Worm (Caenorhabditis elegans): Measurements from ENCODE around the gene ttr-24.

Gene ttr-24

DNA sequence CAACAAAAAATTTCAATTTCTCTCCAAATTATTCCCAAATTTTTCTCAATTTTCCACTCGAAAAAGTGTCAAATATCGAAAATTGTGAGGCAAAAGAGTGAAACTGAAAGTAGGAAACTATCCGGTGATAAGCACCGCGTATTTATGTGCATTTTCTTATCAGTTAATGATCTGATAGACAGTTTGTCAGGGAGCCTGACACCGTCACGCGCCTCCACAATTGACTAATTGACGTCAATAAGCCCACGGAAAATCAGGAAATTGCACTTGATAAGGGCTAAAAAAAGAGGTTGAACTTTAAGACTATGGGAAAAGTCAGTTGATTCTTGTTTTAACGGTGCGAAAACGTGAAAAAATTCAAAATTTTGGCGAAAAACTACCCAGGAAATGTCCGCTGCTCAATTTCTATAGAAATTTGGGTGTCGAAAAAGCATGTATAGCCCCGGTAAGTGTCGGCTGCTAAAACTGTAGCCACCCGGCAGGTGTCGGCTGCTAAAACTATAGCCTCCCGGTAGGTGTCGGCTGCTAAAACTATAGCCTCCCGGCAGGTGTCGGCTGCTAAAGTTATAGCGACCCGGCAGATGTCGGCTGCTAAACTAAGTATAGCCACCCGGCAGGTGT lies 21.1 kb upstream of the ttr-24 start:
- TF ChIP-seq unc-62 (GFP tag; optimal IDR thresholded peaks at IDR 0.05) (no peak), aly-2 (tag; optimal IDR thresholded peaks at IDR 0.05) (no peak), pha-4 (tag; optimal IDR thresholded peaks at IDR 0.05) (peak; percentile 68), fkh-2 (tag; optimal IDR thresholded peaks at IDR 0.05) (no peak), nhr-76 (tag; optimal IDR thresholded peaks at IDR 0.05) (no peak), tbx-2 (tag; optimal IDR thresholded peaks at IDR 0.05) (no peak), pqm-1 (tag; optimal IDR thresholded peaks at IDR 0.05) (peak; percentile 96), unc-39 (tag; optimal IDR thresholded peaks at IDR 0.05) (no peak), ceh-28 (tag; optimal IDR thresholded peaks at IDR 0.05) (no peak), daf-12 (tag; optimal IDR thresholded peaks at IDR 0.05) (no peak), nfya-1 (tag; optimal IDR thresholded peaks at IDR 0.05; ENCODE audit: insufficient read depth) (no peak), ama-1 (optimal IDR thresholded peaks at IDR 0.05) (peak; percentile 9), nhr-43 (tag; optimal IDR thresholded peaks at IDR 0.05; ENCODE audit: poor library complexity, severe bottlenecking) (no peak), lin-39 (tag; optimal IDR thresholded peaks at IDR 0.05) (no peak), nhr-12 (tag; optimal IDR thresholded peaks at IDR 0.05) (no peak), fkh-10 (GFP tag; optimal IDR thresholded peaks at IDR 0.05) (no peak), nhr-77 (tag; optimal IDR thresholded peaks at IDR 0.05) (no peak), hmg-11 (tag; optimal IDR thresholded peaks at IDR 0.05) (no peak), nhr-28 (tag; optimal IDR thresholded peaks at IDR 0.05) (no peak), jun-1 (tag; optimal IDR thresholded peaks at IDR 0.05) (peak; percentile 26), lsy-12 (tag; optimal IDR thresholded peaks at IDR 0.05) (no peak), sea-2 (GFP tag; optimal IDR thresholded peaks at IDR 0.05) (no peak), eor-1 (tag; optimal IDR thresholded peaks at IDR 0.05) (no peak), egl-5 (tag; optimal IDR thresholded peaks at IDR 0.05) (no peak), ZK546.5 (tag; optimal IDR thresholded peaks at IDR 0.05) (no peak), snpc-4 (tag; optimal IDR thresholded peaks at IDR 0.05) (no peak), nhr-237 (tag; optimal IDR thresholded peaks at IDR 0.05) (no peak), mdl-1 (tag; optimal IDR thresholded peaks at IDR 0.05) (no peak), zag-1 (tag; optimal IDR thresholded peaks at IDR 0.05) (no peak), elt-2 (tag; optimal IDR thresholded peaks at IDR 0.05) (peak; percentile 99), nhr-67 (tag; optimal IDR thresholded peaks at IDR 0.05) (no peak), nhr-23 (tag; optimal IDR thresholded peaks at IDR 0.05) (no peak), nhr-11 (tag; optimal IDR thresholded peaks at IDR 0.05) (no peak), nhr-25 (tag; optimal IDR thresholded peaks at IDR 0.05) (no peak), elt-1 (tag; optimal IDR thresholded peaks at IDR 0.05) (no peak), ceh-9 (tag; optimal IDR thresholded peaks at IDR 0.05) (no peak), elt-3 (tag; optimal IDR thresholded peaks at IDR 0.05) (no peak)

DNA sequence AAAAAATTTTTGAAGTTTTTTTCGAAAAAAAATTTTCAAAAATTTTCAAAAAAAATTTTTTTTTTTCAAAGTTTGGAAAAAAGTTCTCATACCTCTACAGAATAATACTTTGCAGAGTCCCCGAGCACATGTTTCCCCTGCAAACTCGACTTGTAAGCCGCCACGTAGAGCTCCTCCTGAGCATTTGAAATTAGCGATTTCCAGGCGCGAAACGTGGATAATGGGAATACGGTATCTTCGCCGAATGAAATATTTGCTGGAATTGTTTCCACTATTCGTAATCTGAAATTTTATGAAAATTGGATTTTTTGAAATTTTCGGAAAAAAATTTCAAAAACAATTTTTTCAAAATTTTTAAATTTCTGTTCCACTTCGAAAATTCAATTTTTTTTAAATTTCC lies 19.7 kb upstream of the ttr-24 start:
- TF ChIP-seq fkh-10 (GFP tag; optimal IDR thresholded peaks at IDR 0.05) (no peak), ama-1 (optimal IDR thresholded peaks at IDR 0.05) (peak; percentile 29), elt-2 (tag; optimal IDR thresholded peaks at IDR 0.05) (peak; percentile 16), ceh-9 (tag; optimal IDR thresholded peaks at IDR 0.05) (no peak), lsy-12 (tag; optimal IDR thresholded peaks at IDR 0.05) (peak; percentile 50), daf-12 (tag; optimal IDR thresholded peaks at IDR 0.05) (no peak)

DNA sequence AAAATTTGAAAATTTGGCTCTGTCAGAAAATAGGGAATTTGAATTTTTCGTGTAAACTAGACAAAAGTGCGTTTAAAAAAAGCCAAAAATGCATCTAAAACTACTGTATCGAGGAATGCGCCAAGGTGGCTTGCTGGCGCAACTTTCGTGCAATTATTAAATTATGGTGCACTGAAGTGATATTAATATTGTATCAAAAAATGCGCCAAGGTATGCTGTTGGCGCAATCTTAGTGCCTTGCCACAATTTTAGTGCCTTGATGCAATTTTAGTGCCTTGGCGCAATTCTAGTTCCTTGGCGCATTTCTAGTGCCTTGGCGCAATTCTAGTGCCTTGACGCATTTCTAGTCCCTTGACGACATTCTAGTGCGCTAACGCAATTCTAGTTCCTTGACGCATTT lies 18.6 kb upstream of the ttr-24 start:
- no peak for TF ChIP-seq fos-1 (tag; optimal IDR thresholded peaks at IDR 0.05)
- no peak for TF ChIP-seq snpc-4 (tag; optimal IDR thresholded peaks at IDR 0.05)
- no peak for TF ChIP-seq ZK546.5 (tag; optimal IDR thresholded peaks at IDR 0.05)
- TF ChIP-seq nhr-23 (tag; optimal IDR thresholded peaks at IDR 0.05): no peak
- TF ChIP-seq elt-2 (tag; optimal IDR thresholded peaks at IDR 0.05): peak; percentile 2

DNA sequence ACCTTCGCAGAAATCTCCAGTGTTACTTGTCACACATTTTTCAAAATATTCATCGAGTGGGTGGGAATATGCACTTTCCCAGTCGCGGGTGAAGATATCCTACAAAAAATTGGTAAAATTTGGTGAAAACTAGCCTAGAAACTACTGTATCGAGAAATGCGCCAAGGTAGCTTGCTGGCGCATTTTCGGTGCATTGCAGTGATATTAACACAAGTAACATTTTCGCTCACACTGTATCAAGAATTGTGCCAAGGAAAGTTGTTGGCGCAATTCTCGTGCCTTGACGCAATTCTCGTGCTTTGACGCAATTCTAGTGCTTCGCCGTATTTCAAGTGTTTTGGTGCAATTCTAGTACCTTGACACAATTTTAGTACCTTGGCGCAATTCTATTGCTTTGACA lies 16.8 kb upstream of the ttr-24 start:
- TF ChIP-seq ceh-28 (tag; optimal IDR thresholded peaks at IDR 0.05): no peak
- TF ChIP-seq nfya-1 (tag; optimal IDR thresholded peaks at IDR 0.05; ENCODE audit: insufficient read depth): no peak
- no peak for TF ChIP-seq aly-2 (tag; optimal IDR thresholded peaks at IDR 0.05)
- TF ChIP-seq mdl-1 (tag; optimal IDR thresholded peaks at IDR 0.05): no peak
- TF ChIP-seq hmg-11 (tag; optimal IDR thresholded peaks at IDR 0.05): no peak
- no peak for TF ChIP-seq nhr-67 (tag; optimal IDR thresholded peaks at IDR 0.05)
- TF ChIP-seq nhr-43 (tag; optimal IDR thresholded peaks at IDR 0.05; ENCODE audit: poor library complexity, severe bottlenecking): peak; percentile 8
- TF ChIP-seq lsy-12 (tag; optimal IDR thresholded peaks at IDR 0.05): peak; percentile 61
- TF ChIP-seq unc-62 (GFP tag; optimal IDR thresholded peaks at IDR 0.05): no peak
- no peak for TF ChIP-seq nhr-12 (tag; optimal IDR thresholded peaks at IDR 0.05)
- peak; percentile 17 for TF ChIP-seq nhr-25 (tag; optimal IDR thresholded peaks at IDR 0.05)
- no peak for TF ChIP-seq ceh-16 (tag; optimal IDR thresholded peaks at IDR 0.05)
